Worm (Caenorhabditis elegans) whole organism, late embryonic: ENCODE results near the gene nspc-15.

Experiments
- C38D4.7 ChIP-seq: fragments of 200-800 bp; sonication (Bioruptor generic); optimal IDR thresholded peaks from 2 replicates; lab custom pipeline; 2018; ENCODE audit warnings: mild to moderate bottlenecking, missing genetic modification characterization, moderate library complexity, missing compliant biosample characterization
- F13H6.1 ChIP-seq: sonication (generic microtip); optimal IDR thresholded peaks from 2 replicates; lab custom pipeline; 2016; ENCODE audit warnings: missing genetic modification characterization, missing compliant biosample characterization
- K09A11.1 ChIP-seq: sonication (generic microtip); optimal IDR thresholded peaks from 2 replicates; lab custom pipeline; 2017; ENCODE audit warnings: antibody characterized with exemption, mild to moderate bottlenecking, missing genetic modification characterization, missing compliant biosample characterization; ENCODE audit not compliant: insufficient read depth
- T23F11.4 ChIP-seq: fragments of 200-800 bp; sonication (Bioruptor generic); optimal IDR thresholded peaks from 2 replicates; lab custom pipeline; 2018; ENCODE audit warnings: mild to moderate bottlenecking, missing genetic modification characterization, missing compliant biosample characterization
- Y22D7AL.16 ChIP-seq: sonication (generic microtip); optimal IDR thresholded peaks from 2 replicates; lab custom pipeline; 2016; ENCODE audit warnings: missing genetic modification characterization, missing compliant biosample characterization
- ahr-1 ChIP-seq: sonication (generic microtip); optimal IDR thresholded peaks from 2 replicates; lab custom pipeline; 2016; ENCODE audit warnings: missing genetic modification characterization, missing compliant biosample characterization
- ama-1 ChIP-seq: fragments of 150-350 bp; optimal IDR thresholded peaks from 2 replicates; lab custom pipeline; 2014
- ceh-14 ChIP-seq: sonication (generic microtip); optimal IDR thresholded peaks from 2 replicates; lab custom pipeline; 2016; ENCODE audit warnings: missing genotype, missing genetic modification characterization, missing compliant biosample characterization
- ceh-2 ChIP-seq: sonication (generic microtip); optimal IDR thresholded peaks from 2 replicates; lab custom pipeline; 2016; ENCODE audit warnings: missing genotype, missing genetic modification characterization, missing compliant biosample characterization
- ceh-22 ChIP-seq: sonication (generic microtip); optimal IDR thresholded peaks from 2 replicates; lab custom pipeline; 2017; ENCODE audit warnings: missing biosample characterization, missing genetic modification characterization
- ceh-24 ChIP-seq: sonication (generic microtip); optimal IDR thresholded peaks from 2 replicates; lab custom pipeline; 2016; ENCODE audit warnings: mild to moderate bottlenecking, missing genetic modification characterization, missing compliant biosample characterization
- ceh-31 ChIP-seq: sonication (generic microtip); optimal IDR thresholded peaks from 2 replicates; lab custom pipeline; 2016; ENCODE audit warnings: missing genetic modification characterization, missing compliant biosample characterization
- ceh-34 ChIP-seq: sonication (generic microtip); optimal IDR thresholded peaks from 2 replicates; lab custom pipeline; 2016; ENCODE audit warnings: mild to moderate bottlenecking, missing genetic modification characterization, missing compliant biosample characterization
- ceh-45 ChIP-seq: fragments of 200-800 bp; sonication (Bioruptor generic); IDR thresholded peaks from 2 replicates; pipeline ENCODE4 v1.3.6; 2022; ENCODE audit warnings: missing genetic modification reagents, missing genetic modification characterization, missing compliant biosample characterization
- ceh-48 ChIP-seq: sonication (generic microtip); optimal IDR thresholded peaks from 2 replicates; lab custom pipeline; 2016; ENCODE audit warnings: missing genetic modification characterization, inconsistent platforms, missing compliant biosample characterization
- ceh-6 ChIP-seq: fragments of 200-800 bp; sonication (Bioruptor generic); optimal IDR thresholded peaks from 2 replicates; lab custom pipeline; 2018; ENCODE audit warnings: mild to moderate bottlenecking, missing genetic modification characterization, missing compliant biosample characterization
- ceh-9 ChIP-seq: sonication (generic microtip); optimal IDR thresholded peaks from 2 replicates; lab custom pipeline; 2016; ENCODE audit warnings: mild to moderate bottlenecking, missing genetic modification characterization, inconsistent platforms, missing compliant biosample characterization
- dve-1 ChIP-seq: sonication (generic microtip); optimal IDR thresholded peaks from 2 replicates; lab custom pipeline; 2017; ENCODE audit warnings: antibody characterized with exemption, mild to moderate bottlenecking, missing genetic modification characterization, missing compliant biosample characterization
- eyg-1 ChIP-seq: sonication (generic microtip); optimal IDR thresholded peaks from 2 replicates; lab custom pipeline; 2016; ENCODE audit warnings: missing genotype, missing genetic modification characterization, missing compliant biosample characterization
- fax-1 ChIP-seq: sonication (generic microtip); optimal IDR thresholded peaks from 2 replicates; lab custom pipeline; 2016; ENCODE audit warnings: missing genotype, missing genetic modification characterization, missing compliant biosample characterization
- fkh-10 ChIP-seq: fragments of 150-350 bp; optimal IDR thresholded peaks from 2 replicates; lab custom pipeline; 2014; ENCODE audit warnings: missing biosample characterization, missing genetic modification reagents, missing genetic modification characterization
- fkh-6 ChIP-seq: sonication (generic microtip); optimal IDR thresholded peaks from 2 replicates; lab custom pipeline; 2016; ENCODE audit warnings: missing genetic modification characterization, missing compliant biosample characterization
- hlh-13 ChIP-seq: fragments of 200-800 bp; sonication (Bioruptor generic); optimal IDR thresholded peaks from 2 replicates; lab custom pipeline; 2018; ENCODE audit warnings: mild to moderate bottlenecking, missing genetic modification characterization, missing compliant biosample characterization
- hlh-15 ChIP-seq: sonication (generic microtip); optimal IDR thresholded peaks from 2 replicates; lab custom pipeline; 2016; ENCODE audit warnings: missing genetic modification characterization, missing compliant biosample characterization
- hlh-30 ChIP-seq: sonication (generic microtip); optimal IDR thresholded peaks from 2 replicates; lab custom pipeline; 2017; ENCODE audit warnings: antibody characterized with exemption, missing genetic modification characterization, missing compliant biosample characterization; ENCODE audit not compliant: insufficient read depth
- hlh-6 ChIP-seq: sonication (generic microtip); optimal IDR thresholded peaks from 2 replicates; lab custom pipeline; 2016; ENCODE audit warnings: missing genotype, missing genetic modification characterization, missing compliant biosample characterization
- hlh-8 ChIP-seq: sonication (generic microtip); optimal IDR thresholded peaks from 2 replicates; lab custom pipeline; 2016; ENCODE audit warnings: missing genotype, missing genetic modification characterization, missing compliant biosample characterization
- lim-6 ChIP-seq: sonication (generic microtip); optimal IDR thresholded peaks from 2 replicates; lab custom pipeline; 2016; ENCODE audit warnings: missing genetic modification characterization, missing compliant biosample characterization
- lin-11 ChIP-seq: fragments of 200-800 bp; sonication (Bioruptor generic); optimal IDR thresholded peaks from 2 replicates; lab custom pipeline; 2018; ENCODE audit warnings: mild to moderate bottlenecking, missing genetic modification characterization, missing compliant biosample characterization
- mec-3 ChIP-seq: sonication (generic microtip); optimal IDR thresholded peaks from 2 replicates; lab custom pipeline; 2016; ENCODE audit warnings: borderline replicate concordance, missing genetic modification characterization, missing compliant biosample characterization
- nhr-232 ChIP-seq: sonication (generic microtip); optimal IDR thresholded peaks from 2 replicates; lab custom pipeline; 2016; ENCODE audit warnings: missing genetic modification characterization, missing compliant biosample characterization
- npax-4 ChIP-seq: sonication (generic microtip); optimal IDR thresholded peaks from 2 replicates; lab custom pipeline; 2016; ENCODE audit warnings: missing genetic modification characterization, missing compliant biosample characterization
- odd-2 ChIP-seq: sonication (generic microtip); optimal IDR thresholded peaks from 2 replicates; lab custom pipeline; 2017; ENCODE audit warnings: antibody characterized with exemption, mild to moderate bottlenecking, missing genetic modification characterization, missing compliant biosample characterization
- pag-3 ChIP-seq: sonication (generic microtip); optimal IDR thresholded peaks from 2 replicates; lab custom pipeline; 2016; ENCODE audit warnings: missing compliant biosample characterization, missing genetic modification characterization, borderline replicate concordance
- pha-4 ChIP-seq: fragments of 150-350 bp; optimal IDR thresholded peaks from 2 replicates; lab custom pipeline; 2018; ENCODE audit warnings: missing biosample characterization, missing genetic modification reagents, missing genetic modification characterization
- tbx-7 ChIP-seq: sonication (generic microtip); optimal IDR thresholded peaks from 2 replicates; lab custom pipeline; 2016; ENCODE audit warnings: missing genotype, missing genetic modification characterization, missing compliant biosample characterization
- ttx-3 ChIP-seq: sonication (generic microtip); optimal IDR thresholded peaks from 2 replicates; lab custom pipeline; 2016; ENCODE audit warnings: missing genetic modification reagents, missing genetic modification characterization, missing compliant biosample characterization
- unc-3 ChIP-seq, 2 experiments: fragments of 200-800 bp in 1 of 2; sonication (Bioruptor generic) in 1 of 2; sonication (generic microtip) in 1 of 2; conservative IDR thresholded peaks in 1 of 2; optimal IDR thresholded peaks in 1 of 2; 2 replicates each; pipeline versions ENCODE4 v1.3.6 to Lab custom; 2016 to 2022; ENCODE audit warnings: missing compliant biosample characterization in 2 of 2, missing genetic modification characterization in 2 of 2, missing genetic modification reagents in 1 of 2
- unc-55 ChIP-seq: sonication (generic microtip); optimal IDR thresholded peaks from 2 replicates; lab custom pipeline; 2017; ENCODE audit warnings: missing biosample characterization, missing genetic modification reagents, missing genetic modification characterization
- unc-86 ChIP-seq: sonication (generic microtip); optimal IDR thresholded peaks from 2 replicates; lab custom pipeline; 2016; ENCODE audit warnings: missing genetic modification characterization, missing compliant biosample characterization

Gene nspc-15

DNA sequence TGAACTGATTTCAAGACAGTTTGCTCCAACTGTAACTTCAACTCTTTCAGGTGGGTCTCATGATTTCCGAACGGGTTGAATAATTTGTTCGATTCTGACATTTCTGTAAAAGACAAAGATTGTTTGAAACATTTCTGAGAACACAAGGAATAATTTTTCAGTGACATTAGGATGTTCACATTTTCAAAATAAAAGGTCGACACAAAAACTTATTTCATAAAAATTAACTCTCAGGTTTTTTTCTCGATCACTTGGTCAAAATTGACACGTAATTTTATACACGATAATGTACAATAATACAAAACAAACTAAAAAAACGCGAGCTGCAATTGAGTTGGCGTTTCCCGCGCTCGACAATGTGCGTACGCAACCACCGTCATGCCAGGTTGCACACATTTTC is 10.8 kb downstream of the nspc-15 start, which contains the start of gene rif-1.2:
Gene rif-1.2, minus strand, starts transcription at position 101 of the 400 bp plus-strand sequence.
- TF ChIP-seq dve-1 = no peak
- no peak for TF ChIP-seq odd-2
- no peak for TF ChIP-seq ceh-24
- no peak for TF ChIP-seq Y22D7AL.16 (tag; lab: Kevin White, UChicago)
- no peak for TF ChIP-seq T23F11.4
- no peak for TF ChIP-seq hlh-15
- TF ChIP-seq hlh-6 (tag; lab: Kevin White, UChicago) = no peak
- no peak for TF ChIP-seq ahr-1 (tag; lab: Kevin White, UChicago)
- no peak for TF ChIP-seq ceh-2 (tag; lab: Kevin White, UChicago)
- no peak for TF ChIP-seq ceh-14 (tag; lab: Kevin White, UChicago)
- no peak for TF ChIP-seq unc-55 (GFP tag; lab: Kevin White, UChicago)
- no peak for TF ChIP-seq fax-1 (tag; lab: Kevin White, UChicago)
- TF ChIP-seq pha-4 (tag; lab: Kevin White, UChicago) = no peak
- no peak for TF ChIP-seq ceh-6 (GFP tag; lab: Kevin White, UChicago)
- no peak for TF ChIP-seq K09A11.1 (tag; lab: Kevin White, UChicago)
- TF ChIP-seq fkh-10 (GFP tag; lab: Kevin White, UChicago) = no peak
- TF ChIP-seq fkh-6 = no peak
- TF ChIP-seq ama-1 = no peak
- no peak for TF ChIP-seq ceh-22

DNA sequence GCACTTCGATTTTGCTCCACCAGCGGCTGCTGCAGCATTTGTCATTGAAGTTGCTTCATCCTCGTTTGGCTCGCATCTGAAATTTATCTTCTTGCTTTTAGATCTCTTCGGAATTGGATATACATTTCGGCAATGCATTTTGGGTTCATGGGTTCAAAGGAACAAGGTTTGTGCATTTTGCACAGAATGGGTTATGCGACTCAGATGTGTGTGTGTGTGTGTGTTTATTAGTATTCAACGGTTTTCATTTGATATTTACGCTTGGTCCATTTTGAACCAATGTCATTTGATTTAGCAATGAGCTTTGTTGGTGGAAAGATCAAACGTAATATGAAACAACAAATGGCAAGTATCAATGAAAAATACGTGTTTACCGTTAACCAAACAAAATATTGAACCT is 15.2 kb downstream of the nspc-15 start:
- no peak for TF ChIP-seq nhr-232
- TF ChIP-seq unc-86 = no peak
- TF ChIP-seq lim-6 (tag; lab: Kevin White, UChicago) = no peak
- TF ChIP-seq tbx-7 = no peak
- no peak for TF ChIP-seq fkh-10 (GFP tag; lab: Kevin White, UChicago)
- TF ChIP-seq lin-11 = no peak
- no peak for TF ChIP-seq ceh-45
- no peak for TF ChIP-seq pag-3 (tag; lab: Kevin White, UChicago)
- TF ChIP-seq hlh-8 (tag; lab: Kevin White, UChicago) = no peak
- no peak for TF ChIP-seq npax-4 (tag; lab: Kevin White, UChicago)
- TF ChIP-seq hlh-6 (tag; lab: Kevin White, UChicago) = no peak
- no peak for TF ChIP-seq ceh-34 (tag; lab: Kevin White, UChicago)
- TF ChIP-seq ceh-24 = no peak
- TF ChIP-seq C38D4.7 = no peak
- no peak for TF ChIP-seq ceh-31

DNA sequence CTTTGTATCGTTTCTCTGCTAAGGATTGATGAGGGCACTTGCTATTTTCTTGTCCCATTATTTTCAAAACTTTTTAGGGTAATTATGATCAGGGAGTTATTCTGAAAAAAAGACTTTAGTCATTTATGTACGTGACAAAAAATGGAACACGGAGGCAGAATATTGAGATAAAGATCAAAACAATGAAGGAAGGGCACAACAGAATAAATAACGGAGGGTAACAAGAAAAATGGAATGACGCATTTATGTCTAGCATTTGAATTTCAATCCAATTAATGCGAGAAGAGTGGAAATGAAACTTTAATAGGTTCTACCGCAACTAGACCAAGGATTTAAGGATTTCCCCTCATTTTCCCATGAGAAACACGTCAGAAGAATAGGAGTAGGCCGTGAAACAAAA is 17.7 kb downstream of the nspc-15 start, which contains the start of gene glb-13:
Gene glb-13, minus strand, starts transcription at position 101 of the 400 bp plus-strand sequence.
- TF ChIP-seq ceh-22 = no peak
- no peak for TF ChIP-seq unc-3 (GFP tag; conservative IDR thresholded peaks at IDR 0.05; lab: Robert Waterston, UW)
- TF ChIP-seq unc-3 (tag; optimal IDR thresholded peaks at IDR 0.05; lab: Kevin White, UChicago) = no peak
- TF ChIP-seq F13H6.1 (tag; lab: Kevin White, UChicago) = no peak
- TF ChIP-seq dve-1 = no peak
- no peak for TF ChIP-seq hlh-13 (GFP tag; lab: Kevin White, UChicago)
- no peak for TF ChIP-seq ceh-45
- TF ChIP-seq ttx-3 (tag; lab: Kevin White, UChicago) = no peak
- no peak for TF ChIP-seq Y22D7AL.16 (tag; lab: Kevin White, UChicago)
- no peak for TF ChIP-seq ceh-48 (tag; lab: Kevin White, UChicago)
- TF ChIP-seq eyg-1 = no peak
- no peak for TF ChIP-seq ahr-1 (tag; lab: Kevin White, UChicago)
- TF ChIP-seq hlh-30 (tag; lab: Kevin White, UChicago) = no peak
- no peak for TF ChIP-seq mec-3 (tag; lab: Kevin White, UChicago)
- TF ChIP-seq tbx-7 = no peak
- TF ChIP-seq ceh-9 = no peak
- TF ChIP-seq, all 69 proteins: peak for 0
